Worm (Caenorhabditis elegans) whole organism, midembryonic: ENCODE results near the gene F53C11.4.

ENCODE experiments used
- T22C8.4 ChIP-seq: fragments of 200-800 bp; sonication (Bioruptor generic); IDR thresholded peaks from 2 replicates; pipeline ENCODE4 v1.3.6; 2022; ENCODE audit warnings: missing genetic modification characterization, missing compliant biosample characterization
- cog-1 ChIP-seq: sonication (generic microtip); optimal IDR thresholded peaks from 2 replicates; lab custom pipeline; 2016; ENCODE audit warnings: missing genetic modification characterization, missing compliant biosample characterization
- flt-1 ChIP-seq: fragments of 200-800 bp; sonication (Bioruptor generic); IDR thresholded peaks from 2 replicates; pipeline ENCODE4 v1.3.6; 2022; ENCODE audit warnings: missing genetic modification characterization, missing compliant biosample characterization
- klf-2 ChIP-seq: fragments of 200-800 bp; sonication (Bioruptor generic); conservative IDR thresholded peaks from 2 replicates; pipeline ENCODE4 v1.3.6; 2022; ENCODE audit warnings: missing genetic modification reagents, missing genetic modification characterization, missing compliant biosample characterization
- med-1 ChIP-seq: sonication (generic microtip); optimal IDR thresholded peaks from 2 replicates; lab custom pipeline; 2017; ENCODE audit warnings: missing genetic modification characterization, mild to moderate bottlenecking, missing compliant biosample characterization, antibody characterized with exemption, missing genetic modification reagents; ENCODE audit not compliant: insufficient read depth
- ref-1 ChIP-seq: fragments of 200-800 bp; sonication (Bioruptor generic); conservative IDR thresholded peaks from 2 replicates; pipeline ENCODE4 v1.3.6; 2022; ENCODE audit warnings: missing genetic modification reagents, missing genetic modification characterization, missing compliant biosample characterization
- tab-1 ChIP-seq: fragments of 200-800 bp; sonication (Bioruptor generic); IDR thresholded peaks from 2 replicates; pipeline ENCODE4 v1.3.6; 2022; ENCODE audit warnings: missing genetic modification characterization, missing compliant biosample characterization
- ztf-23 ChIP-seq: fragments of 200-800 bp; sonication (Bioruptor generic); IDR thresholded peaks from 2 replicates; pipeline ENCODE4 v1.3.6; 2022; ENCODE audit warnings: missing genetic modification reagents, missing genetic modification characterization, missing compliant biosample characterization
- ztf-29 ChIP-seq: fragments of 200-800 bp; sonication (Bioruptor generic); IDR thresholded peaks from 2 replicates; pipeline ENCODE4 v1.3.6; 2022; ENCODE audit warnings: missing genetic modification reagents, missing genetic modification characterization, missing compliant biosample characterization

The F53C11.4 gene

ce11 chrV:13763723-13764122 is 23.4 kb downstream of the F53C11.4 start:
- TF ChIP-seq tab-1 (GFP tag; lab: Robert Waterston, UW): no peak

DNA sequence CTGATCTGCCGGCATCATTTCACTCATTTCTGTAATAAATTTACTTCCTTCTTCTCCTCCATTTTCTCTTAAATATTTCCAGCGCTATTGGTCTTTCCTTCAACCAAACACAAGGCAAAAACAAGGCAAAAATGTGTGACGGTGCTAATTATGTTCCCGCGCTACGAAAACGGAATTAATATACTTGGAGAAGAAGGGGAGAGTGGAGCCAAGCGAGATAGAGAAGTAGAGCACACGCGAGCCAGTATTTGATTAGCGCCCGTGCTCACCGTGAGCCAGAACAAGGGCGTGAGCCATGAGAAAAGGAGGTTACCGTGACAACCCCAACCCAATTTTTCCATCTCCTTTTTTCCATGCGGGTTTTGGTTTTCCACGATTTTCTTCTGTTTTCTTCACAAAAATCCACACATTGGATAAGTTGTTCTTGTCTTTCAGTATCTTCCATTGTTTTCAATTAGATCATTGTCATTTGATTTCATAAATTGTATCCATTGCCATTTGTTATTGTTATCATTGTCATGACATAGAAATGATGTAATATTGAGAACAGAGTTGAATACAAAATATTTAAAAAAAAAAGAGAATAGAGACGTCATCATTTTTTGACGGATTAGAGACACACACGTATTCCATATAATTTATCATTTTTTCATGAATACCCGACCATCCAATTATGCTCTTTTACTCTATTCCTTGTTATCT is 24.6 kb downstream of the F53C11.4 start, which contains the start of gene F20G2.6:
F20G2.6 (plus strand) TSS at position 652 of the 702 bp plus-strand sequence.
- TF ChIP-seq ztf-23 (no peak), ztf-29 (GFP tag; lab: Robert Waterston, UW) (no peak), klf-2 (GFP tag; lab: Robert Waterston, UW) (no peak), ref-1 (GFP tag; lab: Robert Waterston, UW) (no peak), cog-1 (no peak), tab-1 (GFP tag; lab: Robert Waterston, UW) (no peak), T22C8.4 (no peak), flt-1 (GFP tag; lab: Robert Waterston, UW) (no peak), med-1 (GFP tag; lab: Kevin White, UChicago) (no peak)

DNA sequence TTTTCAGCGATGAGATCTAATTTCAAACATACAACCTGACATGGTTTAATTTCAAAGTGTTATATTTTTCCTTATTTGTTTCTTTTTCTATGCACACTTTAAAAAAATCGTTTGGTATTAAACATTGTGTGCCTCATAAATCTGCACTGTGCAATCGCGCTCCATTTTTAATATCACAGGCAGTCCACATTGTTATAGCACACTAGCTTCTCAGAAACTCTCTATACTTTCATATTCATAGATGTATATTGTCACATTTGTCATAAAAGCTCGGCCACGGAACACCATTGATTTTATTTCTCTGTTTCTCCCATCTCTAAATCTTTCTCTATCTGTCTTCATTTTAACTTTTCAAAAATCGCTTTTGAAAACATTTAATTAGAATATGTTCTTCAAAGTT is 29.8 kb downstream of the F53C11.4 start:
- TF ChIP-seq tab-1 (GFP tag; lab: Robert Waterston, UW): no peak
- no peak for TF ChIP-seq cog-1
- no peak for TF ChIP-seq med-1 (GFP tag; lab: Kevin White, UChicago)
- TF ChIP-seq T22C8.4: no peak
- TF ChIP-seq klf-2 (GFP tag; lab: Robert Waterston, UW): no peak
- TF ChIP-seq ztf-29 (GFP tag; lab: Robert Waterston, UW): no peak
- no peak for TF ChIP-seq ztf-23
- no peak for TF ChIP-seq flt-1 (GFP tag; lab: Robert Waterston, UW)
- no peak for TF ChIP-seq ref-1 (GFP tag; lab: Robert Waterston, UW)

ce11 chrV:13756359-13757091 is 30.6 kb downstream of the F53C11.4 start, which contains the start of gene F20G2.2:
Gene F20G2.2, minus strand, starts transcription at chrV:13756409.
- no peak for TF ChIP-seq ztf-23
- TF ChIP-seq flt-1 (GFP tag; lab: Robert Waterston, UW): no peak
- no peak for TF ChIP-seq tab-1 (GFP tag; lab: Robert Waterston, UW)
- no peak for TF ChIP-seq med-1 (GFP tag; lab: Kevin White, UChicago)
- TF ChIP-seq klf-2 (GFP tag; lab: Robert Waterston, UW): no peak

DNA sequence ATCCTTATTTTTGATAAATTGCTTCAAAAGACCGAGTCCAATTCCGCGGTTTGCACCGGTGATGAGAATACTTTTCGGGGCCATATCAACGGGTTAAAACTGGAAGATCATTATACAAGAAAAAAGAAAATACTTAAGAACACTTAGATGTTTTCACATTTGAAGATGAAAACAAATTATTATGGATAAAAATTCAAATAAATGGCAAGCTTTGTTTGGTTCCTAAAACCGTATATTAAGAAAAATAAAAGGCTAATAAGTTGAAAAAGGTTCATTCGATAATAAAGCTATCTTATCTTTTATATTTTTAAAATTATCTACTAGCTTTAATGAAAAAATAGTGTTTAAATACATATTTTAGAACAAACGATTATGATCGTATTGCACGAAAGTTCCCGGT is 33.7 kb downstream of the F53C11.4 start, which contains the start of gene F20G2.1:
F20G2.1 (minus strand) TSS at position 101 of the 400 bp plus-strand sequence.
- TF ChIP-seq ref-1 (GFP tag; lab: Robert Waterston, UW) (no peak), klf-2 (GFP tag; lab: Robert Waterston, UW) (no peak), T22C8.4 (no peak), cog-1 (no peak), tab-1 (GFP tag; lab: Robert Waterston, UW) (no peak), flt-1 (GFP tag; lab: Robert Waterston, UW) (no peak), ztf-29 (GFP tag; lab: Robert Waterston, UW) (no peak), ztf-23 (no peak), med-1 (GFP tag; lab: Kevin White, UChicago) (no peak)

DNA sequence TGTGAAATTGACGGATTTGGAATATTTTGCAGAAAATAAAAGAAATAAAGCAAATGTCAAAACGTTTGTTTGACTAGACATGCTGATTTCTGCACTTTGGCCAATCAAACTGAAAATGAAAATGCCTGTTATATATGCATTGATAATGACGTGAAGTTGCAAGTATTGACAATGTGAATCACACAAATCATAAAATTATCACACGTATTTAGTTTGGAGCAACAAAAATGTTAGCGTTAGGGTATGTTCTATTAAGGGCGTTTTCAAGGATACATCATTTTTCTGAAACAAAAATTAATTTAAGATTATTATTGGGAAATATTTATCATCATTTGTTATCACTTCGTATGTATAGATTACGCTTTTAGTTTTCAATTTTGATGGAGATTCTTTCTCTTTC is 35.3 kb downstream of the F53C11.4 start, which contains the start of gene cld-9:
cld-9 (minus strand) TSS at position 81 of the 400 bp plus-strand sequence.
- TF ChIP-seq flt-1 (GFP tag; lab: Robert Waterston, UW) (no peak), med-1 (GFP tag; lab: Kevin White, UChicago) (no peak), tab-1 (GFP tag; lab: Robert Waterston, UW) (no peak), ztf-23 (no peak), cog-1 (no peak), klf-2 (GFP tag; lab: Robert Waterston, UW) (no peak), T22C8.4 (no peak), ref-1 (GFP tag; lab: Robert Waterston, UW) (no peak)

ce11 chrV:13748658-13749057 is 38.5 kb downstream of the F53C11.4 start, which contains the start of gene F35E12.10:
Gene F35E12.10, minus strand, starts transcription at chrV:13748758.
- no peak for TF ChIP-seq ztf-23
- TF ChIP-seq ztf-29 (GFP tag; lab: Robert Waterston, UW): no peak
- TF ChIP-seq flt-1 (GFP tag; lab: Robert Waterston, UW): no peak
- no peak for TF ChIP-seq cog-1
- TF ChIP-seq ref-1 (GFP tag; lab: Robert Waterston, UW): no peak
- TF ChIP-seq T22C8.4: no peak
- no peak for TF ChIP-seq klf-2 (GFP tag; lab: Robert Waterston, UW)
- TF ChIP-seq tab-1 (GFP tag; lab: Robert Waterston, UW): no peak
- no peak for TF ChIP-seq med-1 (GFP tag; lab: Kevin White, UChicago)

DNA sequence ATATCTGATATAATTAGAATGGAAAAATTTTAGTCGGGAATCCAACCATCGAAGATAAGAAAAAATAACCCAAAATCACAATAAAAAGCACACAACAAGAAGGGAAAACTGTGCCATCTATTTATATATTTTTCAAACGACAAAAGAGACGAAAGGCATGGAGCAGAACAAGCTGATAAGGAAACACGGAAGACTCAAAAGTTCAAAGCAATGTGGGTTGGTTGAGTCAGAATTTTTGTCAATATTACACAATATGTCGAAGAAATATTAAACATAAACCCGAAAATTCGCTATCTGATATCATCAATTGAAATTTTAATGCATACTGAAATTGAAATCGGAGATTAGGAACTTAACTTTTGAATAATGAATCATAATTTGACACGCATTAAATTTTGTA is 42.3 kb downstream of the F53C11.4 start, which contains the start of gene F35E12.9:
F35E12.9 (minus strand) TSS at position 227 of the 400 bp plus-strand sequence.
- no peak for TF ChIP-seq T22C8.4
- no peak for TF ChIP-seq cog-1
- no peak for TF ChIP-seq flt-1 (GFP tag; lab: Robert Waterston, UW)
- no peak for TF ChIP-seq ztf-23

DNA sequence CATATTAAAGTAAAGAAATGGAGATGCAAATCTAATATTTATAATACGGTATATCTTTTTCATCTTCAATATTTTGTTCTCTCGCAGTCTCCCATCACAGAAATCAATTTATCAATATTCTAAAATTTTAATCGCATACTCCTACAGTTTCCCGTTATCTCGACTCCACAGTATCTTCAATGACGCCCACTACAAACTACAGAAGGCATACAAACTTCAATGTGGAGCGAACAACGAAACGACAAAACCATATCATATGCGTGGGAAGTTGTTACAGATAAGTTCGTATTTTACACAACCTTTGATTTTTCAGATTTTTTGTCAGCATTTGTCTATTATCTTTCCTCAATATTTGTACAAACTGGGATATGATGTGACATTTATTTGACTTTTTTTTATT is 47.3 kb downstream of the F53C11.4 start:
- TF ChIP-seq ztf-23 (no peak), flt-1 (GFP tag; lab: Robert Waterston, UW) (no peak), tab-1 (GFP tag; lab: Robert Waterston, UW) (no peak)

DNA sequence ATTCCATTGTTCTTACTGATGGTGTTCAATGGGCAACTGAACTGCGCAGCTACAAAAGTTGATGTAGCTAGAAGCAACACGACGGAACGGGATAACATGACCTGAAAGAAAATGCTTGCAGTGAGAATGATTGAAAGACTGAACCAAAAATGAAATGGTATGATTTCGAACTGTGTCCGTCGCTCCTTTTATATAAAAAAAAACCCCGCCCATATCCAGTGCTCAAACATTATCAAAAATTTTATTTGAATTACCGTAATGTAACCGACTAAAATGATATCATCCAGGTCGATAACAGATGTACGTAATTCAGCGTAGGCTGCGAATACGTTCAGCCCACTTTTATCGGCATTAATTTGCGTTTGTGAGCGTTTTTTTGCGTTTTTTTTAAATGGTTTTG is 48.8 kb downstream of the F53C11.4 start, which contains the start of gene irg-5:
irg-5 (minus strand) TSS at position 101 of the 400 bp plus-strand sequence.
- TF ChIP-seq cog-1 (no peak), klf-2 (GFP tag; lab: Robert Waterston, UW) (no peak), flt-1 (GFP tag; lab: Robert Waterston, UW) (no peak), T22C8.4 (no peak), ztf-29 (GFP tag; lab: Robert Waterston, UW) (no peak), ref-1 (GFP tag; lab: Robert Waterston, UW) (no peak), ztf-23 (no peak), tab-1 (GFP tag; lab: Robert Waterston, UW) (no peak), med-1 (GFP tag; lab: Kevin White, UChicago) (no peak)
